Fruit fly (Drosophila melanogaster) whole organism: ENCODE data around the gene CG32017.

Experiments used
- CG8478 ChIP-seq: fragments of >200 bp; optimal IDR thresholded peaks from 2 replicates; lab custom pipeline; 2018; ENCODE audit warnings: inconsistent platforms
- Dll ChIP-seq: fragments of >200 bp; optimal IDR thresholded peaks from 2 replicates; lab custom pipeline; 2017
- EcR ChIP-seq, 2 experiments: fragments of >200 bp; optimal IDR thresholded peaks; 2 replicates each; lab custom pipeline; 2017; ENCODE audit warnings: missing biosample characterization in 2 of 2, missing genetic modification characterization in 2 of 2, missing genetic modification reagents in 2 of 2
- pan ChIP-seq: fragments of >200 bp; optimal IDR thresholded peaks from 2 replicates; lab custom pipeline; 2017
- psq ChIP-seq: fragments of >200 bp; optimal IDR thresholded peaks from 2 replicates; lab custom pipeline; 2017
- usp ChIP-seq: fragments of >200 bp; optimal IDR thresholded peaks from 2 replicates; lab custom pipeline; 2017; ENCODE audit warnings: missing biosample characterization, missing genetic modification characterization, mixed read lengths

dm6 chr4:1156278-1156677, 5.7 kb downstream of the CG32017 start:
- no peak for TF ChIP-seq pan
- TF ChIP-seq psq (lab: Kevin White, UChicago), result no peak
- no peak for TF ChIP-seq EcR (GFP tag; optimal IDR thresholded peaks at IDR 0.05; lab: Kevin White, UChicago)
- no peak for TF ChIP-seq Dll (lab: Kevin White, UChicago)
- TF ChIP-seq CG8478 (lab: Kevin White, UChicago), result no peak
- no peak for TF ChIP-seq usp (GFP tag; lab: Kevin White, UChicago)
